Fruit fly (Drosophila melanogaster) ovary, adult (tissue): Measurements from ENCODE around the gene CG2211.

Experiments used
- CG17801 ChIP-seq: fragments of 200-800 bp; optimal IDR thresholded peaks from 2 replicates; lab custom pipeline; 2019; ENCODE audit warnings: missing biosample characterization, mild to moderate bottlenecking, missing genetic modification characterization, moderate library complexity; ENCODE audit not compliant: partially characterized antibody

CG2211 gene

dm6 chr3L:1324818-1325625, 10.1 kb downstream of the CG2211 start:
- TF ChIP-seq CG17801 (GFP tag; lab: Kevin White, UChicago) = no peak

- TF ChIP-seq CG17801 (GFP tag; lab: Kevin White, UChicago) = no peak
Observed at dm6 chr3L:1323136-1323535, 12.0 kb downstream of the CG2211 start.

- no peak for TF ChIP-seq CG17801 (GFP tag; lab: Kevin White, UChicago)
Observed at dm6 chr3L:1322706-1323105, 12.5 kb downstream of the CG2211 start, which contains the start of gene CG9184. TSS of gene CG9184 (minus strand) at chr3L:1322806.

- no peak for TF ChIP-seq CG17801 (GFP tag; lab: Kevin White, UChicago)
Observed at dm6 chr3L:1322159-1322558, 13.0 kb downstream of the CG2211 start.

- no peak for TF ChIP-seq CG17801 (GFP tag; lab: Kevin White, UChicago)
Observed at dm6 chr3L:1320931-1321556, 14.1 kb downstream of the CG2211 start.

- peak; percentile 62 for TF ChIP-seq CG17801 (GFP tag; lab: Kevin White, UChicago)
Observed at dm6 chr3L:1320230-1320930, 14.8 kb downstream of the CG2211 start.

dm6 chr3L:1319097-1319725, 15.9 kb downstream of the CG2211 start:
- TF ChIP-seq CG17801 (GFP tag; lab: Kevin White, UChicago) = no peak

dm6 chr3L:1318241-1318640, 16.9 kb downstream of the CG2211 start, which contains the start of gene Myo61F:
TSS of gene Myo61F (plus strand) at chr3L:1318480.
- TF ChIP-seq CG17801 (GFP tag; lab: Kevin White, UChicago) = peak; percentile 13

dm6 chr3L:1313039-1313766, 22.0 kb downstream of the CG2211 start, which contains the start of the genes sturkopf and Herc4:
TSS of gene sturkopf (minus strand) at chr3L:1313377.
TSS of gene Herc4 (plus strand) at chr3L:1313696.
- TF ChIP-seq CG17801 (GFP tag; lab: Kevin White, UChicago) = peak; percentile 9

dm6 chr3L:1307005-1307632, 28.0 kb downstream of the CG2211 start, which contains the start of the genes Ctr9 and Nt5a:
TSS of gene Ctr9 (plus strand) at chr3L:1307224.
TSS of gene Nt5a (minus strand) at chr3L:1307418.
- TF ChIP-seq CG17801 (GFP tag; lab: Kevin White, UChicago) = peak; percentile 14

dm6 chr3L:1305317-1305716, 29.8 kb downstream of the CG2211 start:
- no peak for TF ChIP-seq CG17801 (GFP tag; lab: Kevin White, UChicago)

dm6 chr3L:1302950-1303352, 32.2 kb downstream of the CG2211 start:
- no peak for TF ChIP-seq CG17801 (GFP tag; lab: Kevin White, UChicago)

- no peak for TF ChIP-seq CG17801 (GFP tag; lab: Kevin White, UChicago)
Observed at dm6 chr3L:1302234-1302949, 32.8 kb downstream of the CG2211 start, which contains the start of the genes Rac1 and Acat2. TSS of gene Rac1 (minus strand) at chr3L:1302683. TSS of gene Acat2 (plus strand) at chr3L:1302944.
